Fruit fly (Drosophila melanogaster) whole organism, wandering third instar larva: Measurements from ENCODE around the gene S6k.

Source experiments
- Abd-B ChIP-seq: fragments of >200 bp; optimal IDR thresholded peaks from 2 replicates; lab custom pipeline; 2017; ENCODE audit warnings: missing biosample characterization, missing genetic modification characterization
- CG32264 ChIP-seq: fragments of 200-800 bp; sonication (Bioruptor generic); optimal IDR thresholded peaks from 2 replicates; lab custom pipeline; 2016; ENCODE audit warnings: missing biosample characterization, missing genetic modification characterization
- CG9705 ChIP-seq: fragments of 200-800 bp; sonication (Bioruptor generic); optimal IDR thresholded peaks from 2 replicates; lab custom pipeline; 2018; ENCODE audit warnings: missing biosample characterization, mild to moderate bottlenecking, missing genetic modification characterization
- CrebA ChIP-seq: fragments of 200-800 bp; sonication (Bioruptor generic); optimal IDR thresholded peaks from 2 replicates; lab custom pipeline; 2016; ENCODE audit warnings: missing biosample characterization, mild to moderate bottlenecking, missing genetic modification characterization, borderline replicate concordance
- Dif ChIP-seq: fragments of 200-275, 200-300 bp; sonication (Bioruptor generic); optimal IDR thresholded peaks from 2 replicates; lab custom pipeline; 2018; ENCODE audit warnings: missing biosample characterization, missing genetic modification characterization; ENCODE audit not compliant: partially characterized antibody
- GATAd ChIP-seq: sonication (Bioruptor generic); optimal IDR thresholded peaks from 2 replicates; lab custom pipeline; 2016; ENCODE audit warnings: missing biosample characterization, missing genetic modification characterization
- HLH106 ChIP-seq: fragments of 200-800 bp; optimal IDR thresholded peaks from 3 replicates; lab custom pipeline; 2019; ENCODE audit warnings: missing biosample characterization, mild to moderate bottlenecking, missing genetic modification characterization, moderate library complexity
- Hnf4 ChIP-seq: fragments of 200-800 bp; sonication (Bioruptor generic); optimal IDR thresholded peaks from 2 replicates; lab custom pipeline; 2016; ENCODE audit warnings: missing biosample characterization, mild to moderate bottlenecking, missing genetic modification characterization
- Hr78 ChIP-seq: fragments of >200 bp; optimal IDR thresholded peaks from 2 replicates; lab custom pipeline; 2017; ENCODE audit warnings: missing biosample characterization, missing genetic modification characterization
- Myc ChIP-seq: fragments of >200 bp; optimal IDR thresholded peaks from 2 replicates; lab custom pipeline; 2017
- OdsH ChIP-seq: fragments of 200-800 bp; sonication (Bioruptor generic); optimal IDR thresholded peaks from 2 replicates; lab custom pipeline; 2016; ENCODE audit warnings: missing biosample characterization, mild to moderate bottlenecking, missing genetic modification characterization
- Rel ChIP-seq, 2 experiments: fragments of 200-800 bp; sonication (Bioruptor generic) in 1 of 2; optimal IDR thresholded peaks; 2 replicates in 1 of 2; 3 replicates in 1 of 2; lab custom pipeline; 2016 to 2019; ENCODE audit warnings: mild to moderate bottlenecking in 2 of 2, missing biosample characterization in 2 of 2, missing genetic modification characterization in 2 of 2, moderate library complexity in 1 of 2
- Sp1 ChIP-seq: fragments of 200-800 bp; sonication (Bioruptor generic); optimal IDR thresholded peaks from 3 replicates; lab custom pipeline; 2019; ENCODE audit warnings: missing biosample characterization, mild to moderate bottlenecking, missing genetic modification characterization, moderate library complexity
- Vsx2 ChIP-seq: fragments of 200-300, 225-300 bp; sonication (Bioruptor generic); optimal IDR thresholded peaks from 2 replicates; lab custom pipeline; 2018; ENCODE audit warnings: missing biosample characterization, missing genetic modification characterization; ENCODE audit not compliant: partially characterized antibody
- br ChIP-seq: fragments of 200-800 bp; sonication (Bioruptor generic); optimal IDR thresholded peaks from 2 replicates; lab custom pipeline; 2016; ENCODE audit warnings: missing biosample characterization, missing genetic modification characterization
- brk ChIP-seq: fragments of 200-800 bp; sonication (Bioruptor generic); optimal IDR thresholded peaks from 2 replicates; lab custom pipeline; 2016; ENCODE audit warnings: missing biosample characterization, mild to moderate bottlenecking, missing genetic modification characterization
- dl ChIP-seq, 2 experiments: fragments of 175-275, 200-275 bp in 1 of 2; fragments of 200-275 bp in 1 of 2; sonication (Bioruptor generic); optimal IDR thresholded peaks; lab custom pipeline; 2018; ENCODE audit warnings: mild to moderate bottlenecking in 2 of 2, missing biosample characterization in 2 of 2, missing genetic modification characterization in 2 of 2, moderate library complexity in 2 of 2; ENCODE audit not compliant: partially characterized antibody in 2 of 2, insufficient read depth in 1 of 2
- dmrt93B ChIP-seq: fragments of 200-800 bp; sonication (Bioruptor generic); optimal IDR thresholded peaks from 2 replicates; lab custom pipeline; 2018; ENCODE audit warnings: missing biosample characterization, mild to moderate bottlenecking, missing genetic modification characterization
- ey ChIP-seq: fragments of 200-800 bp; sonication (Bioruptor generic); optimal IDR thresholded peaks from 2 replicates; lab custom pipeline; 2016; ENCODE audit warnings: missing biosample characterization, missing genetic modification characterization
- foxo ChIP-seq, 2 experiments: fragments of 200-800 bp; sonication (Bioruptor generic); optimal IDR thresholded peaks; 2 replicates in 1 of 2; 3 replicates in 1 of 2; lab custom pipeline; 2016 to 2017; ENCODE audit warnings: missing biosample characterization in 2 of 2, missing genetic modification characterization in 2 of 2
- fru ChIP-seq: fragments of 200-800 bp; sonication (Bioruptor generic); optimal IDR thresholded peaks from 3 replicates; lab custom pipeline; 2016; ENCODE audit warnings: missing biosample characterization, mild to moderate bottlenecking, missing genetic modification characterization
- jim ChIP-seq: fragments of 175-275, 200-325 bp; sonication (Bioruptor generic); optimal IDR thresholded peaks from 2 replicates; lab custom pipeline; 2016; ENCODE audit warnings: missing biosample characterization, mild to moderate bottlenecking, missing genetic modification characterization
- pan ChIP-seq: fragments of >200 bp; optimal IDR thresholded peaks from 2 replicates; lab custom pipeline; 2017
- rgr ChIP-seq: fragments of 200-800 bp; sonication (Bioruptor generic); optimal IDR thresholded peaks from 3 replicates; lab custom pipeline; 2016; ENCODE audit warnings: missing biosample characterization, mild to moderate bottlenecking, missing genetic modification characterization
- sage ChIP-seq: fragments of 200-800 bp; sonication (Bioruptor generic); optimal IDR thresholded peaks from 2 replicates; lab custom pipeline; 2016; ENCODE audit warnings: missing biosample characterization, mild to moderate bottlenecking, missing genetic modification characterization
- sv ChIP-seq: fragments of 200-800 bp; sonication (Bioruptor generic); optimal IDR thresholded peaks from 3 replicates; lab custom pipeline; 2016; ENCODE audit warnings: missing biosample characterization, missing genetic modification characterization
- usp ChIP-seq: fragments of >200 bp; optimal IDR thresholded peaks from 2 replicates; lab custom pipeline; 2017; ENCODE audit warnings: missing biosample characterization, missing genetic modification characterization

Gene S6k

DNA sequence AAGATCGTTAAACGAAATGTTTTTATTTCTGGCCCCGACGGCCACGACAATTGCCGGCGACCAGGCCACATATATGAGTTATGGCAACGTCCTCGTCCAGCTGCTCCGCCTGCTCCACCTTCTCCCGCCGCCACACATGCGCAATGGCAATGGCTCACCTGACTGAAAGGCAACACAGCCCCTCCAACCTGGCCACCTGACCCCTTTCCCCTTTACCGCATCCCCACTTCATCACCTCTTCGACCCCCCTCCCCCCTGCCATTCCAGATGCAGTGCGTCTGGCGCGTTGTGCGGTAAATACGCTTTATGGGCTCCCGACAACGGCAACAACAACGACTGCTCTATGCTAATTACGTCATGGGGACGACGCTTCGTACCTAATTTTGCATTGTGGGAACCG lies 23.0 kb upstream of the S6k start:
- TF ChIP-seq dl (GFP tag; optimal IDR thresholded peaks at IDR 0.05; lab: Kevin White, UChicago; ENCODE audit: insufficient read depth in 1 of 2, partially characterized antibody in 2 of 2): no peak
- TF ChIP-seq Dif: no peak
- TF ChIP-seq jim (GFP tag; lab: Kevin White, UChicago): no peak
- no peak for TF ChIP-seq sv
- TF ChIP-seq br: no peak

DNA sequence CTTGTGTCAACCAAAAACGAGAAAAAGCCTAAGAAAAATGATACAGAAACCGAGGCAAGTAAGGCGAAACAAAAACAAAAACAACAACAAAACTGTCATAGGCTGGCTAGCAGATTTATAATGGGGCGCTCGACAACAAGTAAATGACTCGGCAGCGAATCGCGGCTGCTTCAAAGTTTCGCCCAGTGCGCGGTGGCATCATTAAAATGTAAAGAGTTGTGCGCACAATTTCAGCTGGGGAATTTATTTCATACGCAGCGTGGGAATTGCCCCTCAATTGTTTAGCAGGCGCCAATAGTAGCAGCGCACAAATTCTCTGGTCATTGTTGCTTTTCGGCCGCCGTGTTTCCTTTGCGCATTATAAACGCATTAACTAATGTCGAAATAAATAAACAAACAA lies 21.2 kb upstream of the S6k start:
- TF ChIP-seq dmrt93B (GFP tag; lab: Kevin White, UChicago) (no peak), Abd-B (GFP tag; lab: Kevin White, UChicago) (no peak), Hnf4 (GFP tag; lab: Kevin White, UChicago) (no peak), sage (GFP tag; lab: Kevin White, UChicago) (no peak), Rel (GFP tag; optimal IDR thresholded peaks at IDR 0.05; lab: Kevin White, UChicago) (no peak), Rel (tag; optimal IDR thresholded peaks at IDR 0.05; lab: Kevin White, UChicago) (no peak), ey (no peak), sv (no peak), Dif (no peak), OdsH (GFP tag; lab: Kevin White, UChicago) (no peak), GATAd (no peak), Sp1 (GFP tag; lab: Kevin White, UChicago) (no peak), foxo (GFP tag; optimal IDR thresholded peaks at IDR 0.05; lab: Kevin White, UChicago) (no peak), usp (GFP tag; lab: Kevin White, UChicago) (no peak), brk (GFP tag; lab: Kevin White, UChicago) (no peak), HLH106 (tag; lab: Kevin White, UChicago) (no peak), Vsx2 (GFP tag; lab: Kevin White, UChicago) (no peak)

- TF ChIP-seq Hr78 (GFP tag; lab: Kevin White, UChicago): no peak
These were observed 19.9 kb upstream of the S6k start for dm6 chr3L:5830649-5831048.

- TF ChIP-seq CG9705 (GFP tag; lab: Kevin White, UChicago): no peak
- TF ChIP-seq HLH106 (tag; lab: Kevin White, UChicago): no peak
- no peak for TF ChIP-seq foxo (GFP tag; optimal IDR thresholded peaks at IDR 0.05; lab: Kevin White, UChicago)
- no peak for TF ChIP-seq rgr (GFP tag; lab: Kevin White, UChicago)
- TF ChIP-seq fru (GFP tag; lab: Kevin White, UChicago): no peak
- no peak for TF ChIP-seq Rel (GFP tag; optimal IDR thresholded peaks at IDR 0.05; lab: Kevin White, UChicago)
- no peak for TF ChIP-seq Rel (tag; optimal IDR thresholded peaks at IDR 0.05; lab: Kevin White, UChicago)
- TF ChIP-seq, all 38 proteins: peak for 0
These were observed 18.0 kb upstream of the S6k start for dm6 chr3L:5828684-5829083.

dm6 chr3L:5828275-5828674 lies 17.5 kb upstream of the S6k start:
- TF ChIP-seq HLH106 (tag; lab: Kevin White, UChicago): no peak

DNA sequence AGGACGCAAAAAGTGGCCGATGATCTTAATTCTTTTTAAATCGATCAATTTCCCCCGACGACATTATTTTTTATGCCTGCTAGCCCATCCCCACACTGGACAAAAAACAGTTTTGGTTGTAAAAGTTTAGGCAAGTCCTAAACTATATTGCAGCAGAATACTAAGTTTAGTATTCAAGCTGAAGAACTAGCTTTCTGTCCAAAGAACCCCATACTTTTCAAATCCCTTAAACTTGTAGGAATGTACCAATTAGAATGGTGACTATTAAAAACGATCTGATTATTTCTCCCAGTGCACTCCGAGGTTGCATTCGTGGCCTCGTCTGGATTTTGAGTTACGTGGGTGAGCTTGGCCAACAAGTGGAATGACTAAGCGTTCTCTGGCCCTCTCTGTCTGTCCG lies 14.8 kb upstream of the S6k start:
- TF ChIP-seq rgr (GFP tag; lab: Kevin White, UChicago): no peak
- no peak for TF ChIP-seq Abd-B (GFP tag; lab: Kevin White, UChicago)
- TF ChIP-seq Myc (lab: Kevin White, UChicago): no peak
- TF ChIP-seq CG9705 (GFP tag; lab: Kevin White, UChicago): no peak
- TF ChIP-seq OdsH (GFP tag; lab: Kevin White, UChicago): no peak
- no peak for TF ChIP-seq Hr78 (GFP tag; lab: Kevin White, UChicago)
- no peak for TF ChIP-seq CG32264
- no peak for TF ChIP-seq CrebA (GFP tag; lab: Kevin White, UChicago)
- TF ChIP-seq pan (lab: Kevin White, UChicago): no peak
